Fruit fly (Drosophila melanogaster) S2 (cell line): ENCODE measurements around the gene CSN8.

ENCODE experiments used
- CG8478 ChIP-seq: fragments of >200 bp; optimal IDR thresholded peaks from 2 replicates; lab custom pipeline; 2018
- CTCF ChIP-seq, 2 experiments: fragments of >200 bp; optimal IDR thresholded peaks; 2 replicates each; lab custom pipeline; 2018

dm6 chr2L:8362273-8362954 lies 2.2 kb upstream of the CSN8 start, which contains the start of gene CG7627:
- no peak for TF ChIP-seq CG8478 (lab: Kevin White, UChicago)
- TF ChIP-seq CTCF (optimal IDR thresholded peaks at IDR 0.05; lab: Kevin White, UChicago): no peak
